Fruit fly (Drosophila melanogaster): ENCODE results near the gene daw.

The daw gene

DNA sequence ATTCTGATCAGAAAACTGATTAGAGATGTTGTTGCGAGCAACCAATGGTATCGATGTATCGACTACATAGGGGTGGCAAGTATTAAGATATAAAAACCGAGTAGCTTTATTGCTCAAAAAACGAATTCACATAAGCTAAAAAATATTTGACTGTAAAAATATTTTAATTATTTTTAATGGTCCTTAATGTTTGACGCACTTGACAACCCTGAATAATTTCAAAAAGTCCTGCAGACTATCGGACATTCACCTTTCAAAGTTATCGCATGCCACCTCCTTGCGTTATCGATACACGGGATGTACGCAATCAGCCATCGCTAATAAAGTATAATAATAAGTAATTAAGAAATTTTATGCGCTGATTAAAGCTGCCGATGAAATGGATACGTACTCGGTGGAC, 45.4 kb upstream of the daw start, which contains the start of the genes HemK2, Snapin and Tnpo-SR (continued):
- TF ChIP-seq dan (GFP tag; IDR thresholded peaks at IDR 0.05) (no peak; the same call in 1 of the 2 replicates), Sox102F (GFP tag; optimal IDR thresholded peaks at IDR 0.05) (peak; percentile 92), ind (GFP tag; optimal IDR thresholded peaks at IDR 0.05) (peak; percentile 91), CG30431 (GFP tag; optimal IDR thresholded peaks at IDR 0.05) (peak; percentile 81), CG30403 (GFP tag; optimal IDR thresholded peaks at IDR 0.05) (peak; percentile 95), CG13287 (GFP tag; IDR thresholded peaks at IDR 0.05; ENCODE audit: partially characterized antibody) (peak; percentile 99), CG4854 (GFP tag; optimal IDR thresholded peaks at IDR 0.05) (peak; percentile 89), jigr1 (GFP tag; IDR thresholded peaks at IDR 0.05) (no peak; the same call in 2 of the 3 replicates), CG1603 (tag; optimal IDR thresholded peaks at IDR 0.05) (peak; percentile 81), sens (GFP tag) (peak; percentile 96), CG2889 (GFP tag; IDR thresholded peaks at IDR 0.05) (peak; percentile 83), slou (GFP tag; optimal IDR thresholded peaks at IDR 0.05) (peak; percentile 85), Max (GFP tag; optimal IDR thresholded peaks at IDR 0.05) (peak; percentile 91), CG1529 (GFP tag; optimal IDR thresholded peaks at IDR 0.05) (peak; percentile 71), ems (GFP tag; optimal IDR thresholded peaks at IDR 0.05) (peak; percentile 82), Taf1 (GFP tag; IDR thresholded peaks at IDR 0.05) (peak; percentile 90), CG3995 (GFP tag; optimal IDR thresholded peaks at IDR 0.05) (peak; percentile 68), CG18764 (GFP tag; optimal IDR thresholded peaks at IDR 0.05) (peak; percentile 83), croc (GFP tag; conservative IDR thresholded peaks at IDR 0.05) (peak; percentile 91), CG12299 (tag; optimal IDR thresholded peaks at IDR 0.05) (peak; percentile 90), CG33213 (GFP tag; optimal IDR thresholded peaks at IDR 0.05) (peak; percentile 89), emc (GFP tag; optimal IDR thresholded peaks at IDR 0.05) (peak; percentile 54), Scr (GFP tag; IDR thresholded peaks at IDR 0.05; ENCODE audit: partially characterized antibody) (peak; percentile 98), lmd (GFP tag; IDR thresholded peaks at IDR 0.05) (peak; percentile 94), Deaf1 (tag; optimal IDR thresholded peaks at IDR 0.05) (peak; percentile 70), wdn (GFP tag; IDR thresholded peaks at IDR 0.05) (peak; percentile 91), h (optimal IDR thresholded peaks at IDR 0.05) (no peak), CG8765 (GFP tag; IDR thresholded peaks at IDR 0.05) (peak; percentile 94), lab (GFP tag; optimal IDR thresholded peaks at IDR 0.05) (peak; percentile 94), CG8281 (tag; optimal IDR thresholded peaks at IDR 0.05) (peak; percentile 60), fd96Cb (tag; optimal IDR thresholded peaks at IDR 0.05) (peak; percentile 84), CG8388 (GFP tag; optimal IDR thresholded peaks at IDR 0.05) (peak; percentile 85), ERR (GFP tag; optimal IDR thresholded peaks at IDR 0.05) (peak; percentile 81), maf-S (GFP tag; optimal IDR thresholded peaks at IDR 0.05) (peak; percentile 84), CG14710 (tag; optimal IDR thresholded peaks at IDR 0.05) (peak; percentile 94), nmo (GFP tag; optimal IDR thresholded peaks at IDR 0.05) (peak; percentile 96), CG13424 (tag; optimal IDR thresholded peaks at IDR 0.05) (peak; percentile 94), pzg (GFP tag; optimal IDR thresholded peaks at IDR 0.05) (peak; percentile 84), CG12219 (GFP tag; optimal IDR thresholded peaks at IDR 0.05) (peak; percentile 68), CG8290 (GFP tag; optimal IDR thresholded peaks at IDR 0.05) (peak; percentile 86), CG8290 (tag; optimal IDR thresholded peaks at IDR 0.05) (peak; percentile 83 to 92), eve (GFP tag; optimal IDR thresholded peaks at IDR 0.05) (no peak), CG18476 (GFP tag; optimal IDR thresholded peaks at IDR 0.05) (peak; percentile 89), MTF-1 (GFP tag; optimal IDR thresholded peaks at IDR 0.05; ENCODE audit: borderline replicate concordance) (peak; percentile 64), mam (GFP tag; optimal IDR thresholded peaks at IDR 0.05) (peak; percentile 91), gcm (GFP tag; optimal IDR thresholded peaks at IDR 0.05) (peak; percentile 86), yki (optimal IDR thresholded peaks at IDR 0.05) (no peak), CHES-1-like (GFP tag; optimal IDR thresholded peaks at IDR 0.05) (peak; percentile 85), pum (GFP tag; optimal IDR thresholded peaks at IDR 0.05) (peak; percentile 79), CG33557 (GFP tag; optimal IDR thresholded peaks at IDR 0.05) (peak; percentile 84), Fer2 (tag; optimal IDR thresholded peaks at IDR 0.05) (peak; percentile 91), CG2120 (GFP tag; optimal IDR thresholded peaks at IDR 0.05) (peak; percentile 96)

All from whole organism, embryonic.